Worm (Caenorhabditis elegans) whole organism, L3 larva: ENCODE measurements around the gene tsp-9.

Source experiments
- R02D3.7 ChIP-seq: fragments of 150-350 bp; optimal IDR thresholded peaks from 2 replicates; lab custom pipeline; 2014; ENCODE audit warnings: missing biosample characterization, missing genetic modification characterization
- ZK546.5 ChIP-seq: sonication (generic microtip); optimal IDR thresholded peaks from 2 replicates; lab custom pipeline; 2017; ENCODE audit warnings: missing biosample characterization, missing genetic modification characterization
- aly-2 ChIP-seq: fragments of 150-350 bp; optimal IDR thresholded peaks from 2 replicates; lab custom pipeline; 2014; ENCODE audit warnings: missing biosample characterization, missing genetic modification characterization
- ama-1 ChIP-seq: fragments of 150-350 bp; optimal IDR thresholded peaks from 2 replicates; lab custom pipeline; 2018
- ceh-16 ChIP-seq: sonication (generic microtip); optimal IDR thresholded peaks from 2 replicates; lab custom pipeline; 2017; ENCODE audit warnings: missing biosample characterization, missing genetic modification characterization
- ceh-28 ChIP-seq: fragments of 150-350 bp; optimal IDR thresholded peaks from 2 replicates; lab custom pipeline; 2014; ENCODE audit warnings: missing biosample characterization, missing genetic modification reagents, missing genetic modification characterization
- ceh-82 ChIP-seq: fragments of 150-350 bp; optimal IDR thresholded peaks from 2 replicates; lab custom pipeline; 2014; ENCODE audit warnings: missing biosample characterization, missing genetic modification characterization
- ceh-9 ChIP-seq: sonication (generic microtip); optimal IDR thresholded peaks from 2 replicates; lab custom pipeline; 2018; ENCODE audit warnings: missing biosample characterization, missing genetic modification characterization
- egl-5 ChIP-seq: fragments of 150-350 bp; optimal IDR thresholded peaks from 2 replicates; lab custom pipeline; 2017; ENCODE audit warnings: missing biosample characterization, missing genetic modification reagents, missing genetic modification characterization, inconsistent platforms
- elt-1 ChIP-seq: fragments of 150-350 bp; optimal IDR thresholded peaks from 2 replicates; lab custom pipeline; 2014; ENCODE audit warnings: missing biosample characterization, missing genetic modification characterization
- elt-2 ChIP-seq: sonication (generic microtip); optimal IDR thresholded peaks from 2 replicates; lab custom pipeline; 2016; ENCODE audit warnings: missing genetic modification reagents, mild to moderate bottlenecking, missing genetic modification characterization, missing compliant biosample characterization
- elt-3 ChIP-seq, 3 experiments: fragments of 150-350 bp in 1 of 3; sonication (generic microtip) in 2 of 3; optimal IDR thresholded peaks; 2 replicates in 2 of 3; 4 replicates in 1 of 3; lab custom pipeline; 2014 to 2017; ENCODE audit warnings: missing biosample characterization in 3 of 3, missing genetic modification characterization in 3 of 3
- fkh-10 ChIP-seq: sonication (generic microtip); optimal IDR thresholded peaks from 2 replicates; lab custom pipeline; 2017; ENCODE audit warnings: missing biosample characterization, missing genetic modification reagents, missing genetic modification characterization
- hmg-11 ChIP-seq: sonication (generic microtip); optimal IDR thresholded peaks from 2 replicates; lab custom pipeline; 2016; ENCODE audit warnings: missing genetic modification characterization, missing compliant biosample characterization
- lin-15B ChIP-seq: fragments of 150-350 bp; optimal IDR thresholded peaks from 2 replicates; lab custom pipeline; 2014; ENCODE audit warnings: missing biosample characterization, missing genetic modification characterization
- lsy-12 ChIP-seq: sonication (generic microtip); optimal IDR thresholded peaks from 2 replicates; lab custom pipeline; 2016; ENCODE audit warnings: mild to moderate bottlenecking, missing genetic modification characterization, missing compliant biosample characterization
- mdl-1 ChIP-seq: fragments of 150-350 bp; optimal IDR thresholded peaks from 2 replicates; lab custom pipeline; 2014; ENCODE audit warnings: missing biosample characterization, missing genetic modification characterization
- mml-1 ChIP-seq: fragments of 150-350 bp; sonication (generic microtip); optimal IDR thresholded peaks from 3 replicates; lab custom pipeline; 2014; ENCODE audit warnings: missing biosample characterization, missing genetic modification characterization
- nfya-1 ChIP-seq: sonication (generic microtip); optimal IDR thresholded peaks from 2 replicates; lab custom pipeline; 2017; ENCODE audit warnings: missing genetic modification characterization, mild to moderate bottlenecking, missing compliant biosample characterization, antibody characterized with exemption, moderate library complexity; ENCODE audit not compliant: insufficient read depth
- nhr-12 ChIP-seq: fragments of 150-350 bp; optimal IDR thresholded peaks from 2 replicates; lab custom pipeline; 2014; ENCODE audit warnings: missing biosample characterization, missing genetic modification characterization
- nhr-23 ChIP-seq: fragments of 150-350 bp; optimal IDR thresholded peaks from 2 replicates; lab custom pipeline; 2014; ENCODE audit warnings: missing biosample characterization, missing genetic modification reagents, missing genetic modification characterization
- nhr-237 ChIP-seq: fragments of 150-350 bp; optimal IDR thresholded peaks from 2 replicates; lab custom pipeline; 2014; ENCODE audit warnings: missing biosample characterization, missing genetic modification characterization
- nhr-25 ChIP-seq: sonication (generic microtip); optimal IDR thresholded peaks from 2 replicates; lab custom pipeline; 2017; ENCODE audit warnings: missing biosample characterization, missing genetic modification characterization
- nhr-43 ChIP-seq: sonication (generic microtip); optimal IDR thresholded peaks from 2 replicates; lab custom pipeline; 2016; ENCODE audit warnings: mild to moderate bottlenecking, missing genetic modification characterization, missing compliant biosample characterization; ENCODE audit not compliant: poor library complexity, severe bottlenecking
- nhr-67 ChIP-seq: fragments of 150-350 bp; optimal IDR thresholded peaks from 2 replicates; lab custom pipeline; 2014; ENCODE audit warnings: missing biosample characterization, missing genetic modification characterization
- nhr-76 ChIP-seq: fragments of 150-350 bp; sonication (generic microtip); optimal IDR thresholded peaks from 5 replicates; lab custom pipeline; 2014; ENCODE audit warnings: missing biosample characterization, missing genetic modification characterization
- nhr-77 ChIP-seq: fragments of 150-350 bp; optimal IDR thresholded peaks from 2 replicates; lab custom pipeline; 2014; ENCODE audit warnings: missing biosample characterization, missing genetic modification characterization
- pha-4 ChIP-seq: fragments of 150-350 bp; optimal IDR thresholded peaks from 2 replicates; lab custom pipeline; 2014; ENCODE audit warnings: missing biosample characterization, missing genetic modification reagents, missing genetic modification characterization
- skn-1 ChIP-seq: fragments of 150-350 bp; optimal IDR thresholded peaks from 2 replicates; lab custom pipeline; 2014; ENCODE audit warnings: missing biosample characterization, missing genetic modification characterization
- snpc-4 ChIP-seq: fragments of 150-350 bp; optimal IDR thresholded peaks from 2 replicates; lab custom pipeline; 2014; ENCODE audit warnings: missing biosample characterization, missing genetic modification characterization
- tbx-2 ChIP-seq: sonication (generic microtip); optimal IDR thresholded peaks from 2 replicates; lab custom pipeline; 2016; ENCODE audit warnings: mild to moderate bottlenecking, missing genetic modification characterization, missing compliant biosample characterization
- unc-62 ChIP-seq: fragments of 150-350 bp; sonication (generic microtip); optimal IDR thresholded peaks from 4 replicates; lab custom pipeline; 2014; ENCODE audit warnings: missing biosample characterization, missing genetic modification reagents, missing genetic modification characterization
- zag-1 ChIP-seq: fragments of 150-350 bp; optimal IDR thresholded peaks from 2 replicates; lab custom pipeline; 2014; ENCODE audit warnings: missing biosample characterization, missing genetic modification characterization

The tsp-9 gene

ce11 chrX:1245717-1246116 is at the start of gene tsp-9:
TSS of gene tsp-9 (plus strand) at chrX:1246017.
- TF ChIP-seq nhr-237 (no peak), mdl-1 (tag; lab: Kevin White, UChicago) (no peak), nhr-12 (no peak), aly-2 (tag; lab: Kevin White, UChicago) (no peak), elt-2 (tag; lab: Kevin White, UChicago) (peak; percentile 64), hmg-11 (tag; lab: Kevin White, UChicago) (no peak), fkh-10 (GFP tag; lab: Kevin White, UChicago) (no peak), lsy-12 (tag; lab: Kevin White, UChicago) (no peak), ama-1 (lab: Kevin White, UChicago) (no peak), ceh-16 (tag; lab: Kevin White, UChicago) (no peak), mml-1 (tag; lab: Kevin White, UChicago) (no peak), pha-4 (tag; lab: Kevin White, UChicago) (peak; percentile 17)

ce11 chrX:1202638-1203037 is 43.2 kb upstream of the tsp-9 start:
- TF ChIP-seq zag-1: no peak
- TF ChIP-seq nhr-237: no peak
- TF ChIP-seq nhr-23 (tag; lab: Kevin White, UChicago): no peak
- TF ChIP-seq nhr-77 (tag; lab: Kevin White, UChicago): no peak
- no peak for TF ChIP-seq tbx-2 (tag; lab: Kevin White, UChicago)
- no peak for TF ChIP-seq nhr-67 (tag; lab: Kevin White, UChicago)
- TF ChIP-seq ceh-82 (tag; lab: Kevin White, UChicago): no peak
- no peak for TF ChIP-seq lin-15B (tag; lab: Kevin White, UChicago)
- TF ChIP-seq egl-5 (tag; lab: Kevin White, UChicago): no peak
- no peak for TF ChIP-seq ceh-9 (tag; lab: Kevin White, UChicago)
- TF ChIP-seq snpc-4: no peak
- no peak for TF ChIP-seq nfya-1 (tag; lab: Kevin White, UChicago)
- no peak for TF ChIP-seq elt-1 (tag; lab: Kevin White, UChicago)
- TF ChIP-seq, all 47 proteins: peak for 0

- no peak for TF ChIP-seq nhr-25 (tag; lab: Kevin White, UChicago)
- no peak for TF ChIP-seq nhr-237
- no peak for TF ChIP-seq egl-5 (tag; lab: Kevin White, UChicago)
- TF ChIP-seq skn-1: no peak
- no peak for TF ChIP-seq ceh-28 (tag; lab: Kevin White, UChicago)
- TF ChIP-seq ZK546.5 (tag; lab: Kevin White, UChicago): no peak
- TF ChIP-seq lin-15B (tag; lab: Kevin White, UChicago): no peak
- no peak for TF ChIP-seq snpc-4
- no peak for TF ChIP-seq zag-1
- TF ChIP-seq fkh-10 (GFP tag; lab: Kevin White, UChicago): no peak
- TF ChIP-seq elt-2 (tag; lab: Kevin White, UChicago): no peak
- TF ChIP-seq nhr-12: no peak
- no peak for TF ChIP-seq lsy-12 (tag; lab: Kevin White, UChicago)
These were observed 39.8 kb upstream of the tsp-9 start, which contains the start of gene T13G4.7 for ce11 chrX:1206029-1206428. TSS of gene T13G4.7 (minus strand) at chrX:1206129.

ce11 chrX:1207915-1208314 is 37.9 kb upstream of the tsp-9 start:
- no peak for TF ChIP-seq elt-2 (tag; lab: Kevin White, UChicago)
- TF ChIP-seq R02D3.7: no peak
- no peak for TF ChIP-seq ama-1 (lab: Kevin White, UChicago)
- TF ChIP-seq skn-1: no peak
- TF ChIP-seq, all 47 proteins: peak for 0

ce11 chrX:1209096-1209495 is 36.7 kb upstream of the tsp-9 start, which contains the start of gene C46H3.1:
TSS of gene C46H3.1 (plus strand) at chrX:1209396.
- TF ChIP-seq unc-62 (GFP tag; lab: Kevin White, UChicago): no peak
- no peak for TF ChIP-seq pha-4 (tag; lab: Kevin White, UChicago)
- no peak for TF ChIP-seq ZK546.5 (tag; lab: Kevin White, UChicago)
- TF ChIP-seq nhr-76: no peak
- TF ChIP-seq skn-1: no peak
- TF ChIP-seq nhr-23 (tag; lab: Kevin White, UChicago): no peak
- TF ChIP-seq nhr-43: no peak
- no peak for TF ChIP-seq aly-2 (tag; lab: Kevin White, UChicago)
- TF ChIP-seq elt-3 (tag; optimal IDR thresholded peaks at IDR 0.05; lab: Kevin White, UChicago): no peak
